Fruit fly (Drosophila melanogaster) whole organism: ENCODE measurements around the gene alt.
A peak's percentile ranks its signal among the peaks of the same experiment; 100 is the strongest.

Experiments
- CG8478 ChIP-seq: fragments of >200 bp; optimal IDR thresholded peaks from 2 replicates; lab custom pipeline; 2018; ENCODE audit warnings: inconsistent platforms
- Dll ChIP-seq: fragments of >200 bp; optimal IDR thresholded peaks from 2 replicates; lab custom pipeline; 2017
- EcR ChIP-seq, 2 experiments: fragments of >200 bp; optimal IDR thresholded peaks; 2 replicates each; lab custom pipeline; 2017; ENCODE audit warnings: missing biosample characterization in 2 of 2, missing genetic modification characterization in 2 of 2, missing genetic modification reagents in 2 of 2
- pan ChIP-seq: fragments of >200 bp; optimal IDR thresholded peaks from 2 replicates; lab custom pipeline; 2017
- psq ChIP-seq: fragments of >200 bp; optimal IDR thresholded peaks from 2 replicates; lab custom pipeline; 2017
- usp ChIP-seq: fragments of >200 bp; optimal IDR thresholded peaks from 2 replicates; lab custom pipeline; 2017; ENCODE audit warnings: missing biosample characterization, missing genetic modification characterization, mixed read lengths

alt gene

DNA sequence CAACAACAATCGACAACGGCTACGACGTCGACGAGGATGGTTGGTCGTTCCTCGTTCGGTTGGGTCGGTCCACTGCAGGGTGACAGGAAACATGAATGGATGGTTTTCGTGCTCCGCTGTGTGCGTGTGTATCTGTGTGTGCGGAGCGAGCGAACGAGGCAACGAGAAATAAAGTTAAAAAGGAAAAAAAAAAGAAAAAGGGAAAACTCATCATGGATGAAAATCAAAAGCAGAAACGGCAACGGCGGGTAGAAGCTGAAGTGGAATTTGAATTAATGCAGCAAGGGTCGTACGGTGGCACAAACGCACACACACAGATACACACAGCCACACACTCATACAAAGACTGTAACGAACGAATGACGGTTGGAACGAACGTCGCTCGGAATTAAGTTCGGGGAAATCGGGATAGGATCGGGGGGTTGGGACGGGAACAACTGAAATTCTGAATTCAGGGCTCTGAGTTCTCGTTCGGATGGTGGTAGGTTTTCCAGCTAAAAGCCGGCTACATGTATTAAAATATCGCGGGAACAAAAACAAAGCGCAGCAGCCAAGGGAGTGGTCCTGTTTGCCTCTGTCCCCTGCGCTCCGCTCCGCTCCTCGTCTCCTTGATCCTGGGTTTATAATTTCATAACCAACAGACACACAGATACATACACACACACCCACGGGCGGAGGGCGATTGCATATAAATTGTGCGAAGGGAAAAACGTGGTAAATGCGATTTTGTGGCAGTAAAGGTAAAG is 28.8 kb upstream of the alt start:
- TF ChIP-seq Dll: peak; percentile 48
- no peak for TF ChIP-seq pan (lab: Kevin White, UChicago)

- TF ChIP-seq EcR (GFP tag; optimal IDR thresholded peaks at IDR 0.05; lab: Kevin White, UChicago) (no peak), psq (lab: Kevin White, UChicago) (no peak), usp (no peak), Dll (no peak), CG8478 (lab: Kevin White, UChicago) (no peak), pan (lab: Kevin White, UChicago) (no peak)
These were observed 28.1 kb upstream of the alt start for dm6 chr3R:17710418-17710817.

dm6 chr3R:17709623-17710145 is 27.4 kb upstream of the alt start:
- TF ChIP-seq pan (lab: Kevin White, UChicago) (no peak), psq (lab: Kevin White, UChicago) (no peak)

DNA sequence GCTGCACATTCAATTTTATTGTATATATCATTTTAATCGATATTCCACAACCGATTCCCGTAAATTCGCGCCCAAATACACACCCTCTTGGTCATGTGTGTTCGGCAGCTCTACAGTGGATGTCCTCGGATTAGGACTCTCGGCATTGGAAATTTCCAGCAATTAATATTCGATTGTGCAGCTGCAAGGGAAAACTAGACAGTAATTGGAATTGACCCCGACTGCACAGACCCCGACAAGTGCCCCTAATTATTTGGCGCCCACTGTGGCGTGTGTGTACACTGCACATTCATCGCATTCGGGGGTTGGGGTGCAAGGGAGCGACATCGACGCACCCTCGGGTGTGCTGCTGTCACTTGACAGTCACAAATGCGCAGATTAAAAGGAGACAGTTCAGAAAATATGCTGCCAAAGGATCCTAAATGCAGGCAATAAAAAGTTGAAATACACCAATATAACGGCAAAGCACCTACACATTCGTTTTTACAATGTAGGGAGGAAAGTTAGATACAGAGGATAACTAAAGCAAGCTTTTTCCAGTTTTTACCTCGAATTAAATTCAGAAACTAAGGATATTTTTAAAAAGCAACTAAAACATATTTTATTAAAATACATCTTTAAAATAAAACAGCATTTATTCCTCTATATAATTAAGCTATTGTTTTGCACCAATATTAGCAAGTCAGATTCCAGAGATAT is 26.6 kb upstream of the alt start:
- no peak for TF ChIP-seq psq (lab: Kevin White, UChicago)
- no peak for TF ChIP-seq usp

dm6 chr3R:17707799-17708198 is 25.5 kb upstream of the alt start:
- no peak for TF ChIP-seq usp
- no peak for TF ChIP-seq CG8478 (lab: Kevin White, UChicago)
- TF ChIP-seq psq (lab: Kevin White, UChicago): no peak
- no peak for TF ChIP-seq Dll
- TF ChIP-seq pan (lab: Kevin White, UChicago): no peak
- no peak for TF ChIP-seq EcR (GFP tag; optimal IDR thresholded peaks at IDR 0.05; lab: Kevin White, UChicago)

- TF ChIP-seq CG8478 (lab: Kevin White, UChicago) (no peak), EcR (GFP tag; optimal IDR thresholded peaks at IDR 0.05; lab: Kevin White, UChicago) (no peak), pan (lab: Kevin White, UChicago) (no peak), Dll (no peak), usp (no peak), psq (lab: Kevin White, UChicago) (no peak)
These were observed 24.7 kb upstream of the alt start for dm6 chr3R:17706971-17707406.

DNA sequence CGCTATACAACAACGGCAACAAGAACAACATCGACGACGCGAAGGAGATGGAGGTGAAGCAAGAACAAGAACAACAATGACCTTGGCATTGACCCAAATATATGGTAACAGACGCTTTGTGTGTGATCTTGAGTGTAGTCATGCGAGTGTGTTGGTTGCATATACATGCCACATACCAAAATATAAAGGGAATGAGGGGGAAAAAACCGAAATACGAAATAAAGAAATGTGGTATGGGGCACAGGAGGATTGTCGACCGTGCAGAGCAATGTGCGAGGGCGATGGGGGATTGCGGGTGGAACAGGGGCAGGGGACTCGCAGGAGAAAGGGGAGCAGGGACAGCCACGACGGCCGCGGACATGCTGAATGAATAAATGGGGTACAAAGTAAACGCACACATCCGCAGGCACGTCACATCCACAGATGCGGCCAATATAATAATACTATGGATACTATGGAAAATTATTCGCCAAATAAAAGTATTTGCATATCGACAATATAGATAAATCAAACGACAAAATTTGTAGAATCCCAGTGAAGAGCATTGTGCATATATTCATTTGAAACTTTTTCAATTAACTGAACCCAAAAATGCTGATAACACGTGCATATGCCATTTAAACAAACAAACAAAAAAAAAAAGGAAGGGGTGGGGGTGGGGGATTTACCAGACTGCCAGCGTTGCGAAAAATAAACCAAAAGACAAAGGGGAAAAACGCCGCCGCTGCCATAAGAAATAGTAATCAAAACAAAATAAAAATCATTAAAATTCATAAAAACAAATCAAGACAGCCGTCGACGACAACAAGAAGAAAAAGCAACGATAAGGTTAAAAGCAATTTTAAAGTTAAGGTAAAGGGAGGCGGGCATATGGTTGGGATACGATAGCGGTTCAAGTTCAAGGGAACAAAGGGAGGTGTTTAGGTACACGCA is 23.9 kb upstream of the alt start:
- TF ChIP-seq pan (lab: Kevin White, UChicago) (no peak), EcR (GFP tag; optimal IDR thresholded peaks at IDR 0.05; lab: Kevin White, UChicago) (no peak), psq (lab: Kevin White, UChicago) (no peak), CG8478 (lab: Kevin White, UChicago) (no peak), usp (no peak), Dll (no peak)

DNA sequence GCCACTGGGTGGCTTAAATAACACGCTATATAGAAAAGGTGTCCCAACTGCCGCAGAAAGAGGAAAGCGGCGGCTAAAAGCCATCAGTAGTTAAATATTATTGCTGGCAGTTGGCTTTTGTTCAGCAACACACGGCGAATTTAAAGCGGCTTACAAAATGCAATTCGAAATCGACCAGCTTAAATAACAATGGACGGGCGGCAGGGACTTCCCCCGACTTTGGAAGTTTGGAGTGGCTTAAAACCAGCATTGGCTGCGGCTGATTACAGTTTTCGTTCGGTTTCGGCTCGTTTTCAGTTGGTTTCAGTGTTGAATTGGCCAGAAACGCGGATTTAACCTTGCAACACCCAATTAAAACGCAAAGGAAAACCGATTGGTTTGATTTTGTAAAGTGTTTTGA is 22.8 kb upstream of the alt start:
- TF ChIP-seq usp: no peak
- TF ChIP-seq psq (lab: Kevin White, UChicago): no peak
- TF ChIP-seq EcR (GFP tag; optimal IDR thresholded peaks at IDR 0.05; lab: Kevin White, UChicago): no peak
- no peak for TF ChIP-seq pan (lab: Kevin White, UChicago)
- no peak for TF ChIP-seq Dll
- TF ChIP-seq CG8478 (lab: Kevin White, UChicago): no peak

DNA sequence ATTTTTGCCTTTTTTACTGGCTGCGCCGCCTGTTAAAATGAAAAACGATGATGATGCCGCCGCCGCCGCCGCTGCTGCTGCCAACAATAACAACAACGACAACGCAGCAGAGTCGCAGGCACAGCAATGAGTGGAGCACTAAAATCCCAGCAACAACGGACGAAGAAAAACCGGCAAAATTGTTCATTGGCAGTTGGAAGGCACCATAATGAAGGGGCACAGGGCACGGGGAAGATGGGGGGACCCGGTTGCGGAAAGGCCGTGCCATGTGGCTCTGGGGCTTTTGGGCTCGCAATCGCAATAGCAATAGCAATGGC is 22.2 kb upstream of the alt start:
- no peak for TF ChIP-seq EcR (GFP tag; optimal IDR thresholded peaks at IDR 0.05; lab: Kevin White, UChicago)
- TF ChIP-seq Dll: peak; percentile 52

- TF ChIP-seq usp: no peak
- TF ChIP-seq pan (lab: Kevin White, UChicago): no peak
- peak; percentile 5 for TF ChIP-seq Dll
- no peak for TF ChIP-seq psq (lab: Kevin White, UChicago)
These were observed 21.6 kb upstream of the alt start for dm6 chr3R:17703691-17704537.

DNA sequence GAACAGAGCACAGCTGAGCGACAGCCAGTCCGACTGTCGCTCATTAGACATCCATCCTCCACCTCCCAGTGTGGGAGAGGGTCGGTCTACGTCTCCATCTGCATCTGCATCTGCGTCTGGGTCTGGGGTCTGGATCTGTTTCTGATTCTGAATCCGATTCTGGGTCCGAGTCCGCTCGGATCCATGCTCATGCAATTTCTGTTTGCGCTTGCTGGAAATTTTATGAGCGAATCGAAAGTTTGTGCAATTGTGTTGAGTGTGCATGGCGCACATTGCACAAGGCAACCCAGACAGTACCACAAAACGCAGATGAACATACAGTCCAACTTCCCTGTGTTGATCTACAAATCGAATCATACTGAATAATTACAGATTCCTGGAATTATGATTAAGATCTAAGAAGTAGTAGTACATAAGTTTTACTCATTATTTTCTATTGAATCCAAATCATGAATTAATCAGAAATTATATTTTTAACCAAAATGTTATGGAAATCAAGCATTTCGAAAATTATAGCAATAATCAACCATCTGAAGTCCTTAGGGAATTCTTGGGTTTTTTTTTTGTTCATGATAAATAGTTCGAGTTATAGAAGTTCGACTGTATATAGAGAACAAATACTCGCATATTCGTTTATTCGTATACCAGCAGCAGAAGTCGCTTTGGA is 20.8 kb upstream of the alt start:
- no peak for TF ChIP-seq CG8478 (lab: Kevin White, UChicago)
- no peak for TF ChIP-seq usp
- TF ChIP-seq pan (lab: Kevin White, UChicago): no peak
- no peak for TF ChIP-seq EcR (GFP tag; optimal IDR thresholded peaks at IDR 0.05; lab: Kevin White, UChicago)
- TF ChIP-seq psq (lab: Kevin White, UChicago): no peak
- TF ChIP-seq Dll: no peak
